Worm (Caenorhabditis elegans): ENCODE results near the gene ani-2.

The ani-2 gene

DNA sequence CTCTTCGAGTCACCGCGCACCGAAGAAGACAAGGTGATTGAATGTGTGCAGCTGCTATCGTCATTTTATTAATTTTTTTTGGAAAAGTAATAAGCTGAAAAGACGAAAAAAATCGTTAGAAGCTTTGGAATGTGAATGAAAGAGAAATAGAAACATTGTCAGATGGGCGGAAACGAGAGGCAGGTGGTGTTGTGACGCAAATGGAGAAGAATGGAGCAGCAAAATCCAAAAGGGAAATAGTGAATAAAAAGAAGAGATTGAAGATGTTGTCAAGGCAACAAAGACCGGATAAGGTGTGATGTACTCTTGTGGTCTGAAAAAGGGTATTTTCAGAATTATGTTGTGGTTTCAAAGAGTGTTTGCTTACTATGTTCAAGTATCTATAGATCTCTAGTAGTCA, 22.7 kb downstream of the ani-2 start:
- no peak for TF ChIP-seq dmd-4 (tag; optimal IDR thresholded peaks at IDR 0.05; ENCODE audit: borderline replicate concordance)
- TF ChIP-seq fkh-10 (GFP tag; optimal IDR thresholded peaks at IDR 0.05) = no peak
- no peak for TF ChIP-seq hlh-8 (tag; optimal IDR thresholded peaks at IDR 0.05)
- no peak for TF ChIP-seq madf-2 (tag; optimal IDR thresholded peaks at IDR 0.05)
- no peak for TF ChIP-seq ceh-24 (tag; optimal IDR thresholded peaks at IDR 0.05)

DNA sequence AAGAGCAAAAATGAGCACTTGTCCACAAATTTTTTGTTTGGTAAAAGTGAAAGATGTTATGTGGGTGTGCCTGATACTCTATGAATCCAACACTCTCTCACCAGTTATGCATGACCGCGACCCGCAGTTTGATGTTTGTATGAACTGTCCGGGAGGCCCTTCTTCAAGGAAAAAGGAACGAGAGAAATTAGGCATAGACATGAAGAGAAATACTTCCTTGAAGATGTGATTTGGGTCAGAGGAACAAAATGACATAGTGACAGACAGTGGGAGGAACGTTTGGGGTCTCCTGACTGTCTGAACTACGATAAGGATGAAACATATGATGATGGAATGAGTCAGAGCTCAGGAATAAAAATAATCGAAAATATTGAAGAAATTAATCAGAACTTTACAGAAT, 24.1 kb downstream of the ani-2 start:
- TF ChIP-seq ceh-19 (GFP tag; optimal IDR thresholded peaks at IDR 0.05) (no peak), T23F11.4 (GFP tag; optimal IDR thresholded peaks at IDR 0.05) (no peak), ceh-31 (tag; optimal IDR thresholded peaks at IDR 0.05) (no peak), fkh-6 (tag; optimal IDR thresholded peaks at IDR 0.05) (no peak), ceh-2 (tag; optimal IDR thresholded peaks at IDR 0.05) (no peak), ceh-9 (tag; optimal IDR thresholded peaks at IDR 0.05) (no peak), F13H6.1 (tag; optimal IDR thresholded peaks at IDR 0.05) (no peak), ceh-48 (tag; optimal IDR thresholded peaks at IDR 0.05) (no peak), C08G9.2 (tag; optimal IDR thresholded peaks at IDR 0.05) (no peak), lin-11 (tag; optimal IDR thresholded peaks at IDR 0.05) (no peak), unc-86 (tag; optimal IDR thresholded peaks at IDR 0.05) (no peak), pha-4 (tag; optimal IDR thresholded peaks at IDR 0.05) (no peak)

DNA sequence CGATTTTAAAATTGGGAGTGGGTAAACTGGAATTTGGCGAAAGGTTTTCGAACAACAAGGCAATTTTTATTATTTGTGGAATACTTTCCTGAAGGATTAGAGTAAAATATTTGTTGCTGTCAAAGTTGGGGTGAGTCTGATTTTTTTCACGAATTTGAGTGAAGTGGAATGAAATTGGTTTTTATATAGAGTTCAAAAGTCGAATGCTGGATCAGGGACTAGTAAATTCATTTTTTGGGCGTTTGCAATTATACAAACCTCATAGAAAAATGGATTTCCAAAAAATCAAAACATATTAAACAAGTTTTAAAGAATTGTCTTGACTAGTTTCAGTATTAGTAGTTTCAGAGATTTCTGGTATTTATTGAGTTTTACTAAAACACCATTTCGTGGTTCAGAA, 25.2 kb downstream of the ani-2 start, which contains the start of gene C32D5.7:
TSS of gene C32D5.7 (minus strand) at position 101 of the 400 bp plus-strand sequence.
- TF ChIP-seq ceh-2 (tag; optimal IDR thresholded peaks at IDR 0.05) (no peak), ets-4 (tag; optimal IDR thresholded peaks at IDR 0.05) (no peak), unc-42 (tag; optimal IDR thresholded peaks at IDR 0.05) (no peak), madf-2 (tag; optimal IDR thresholded peaks at IDR 0.05) (no peak), npax-4 (tag; optimal IDR thresholded peaks at IDR 0.05) (no peak), ceh-45 (GFP tag; IDR thresholded peaks at IDR 0.05) (no peak), pros-1 (tag; optimal IDR thresholded peaks at IDR 0.05) (no peak), F13H6.1 (tag; optimal IDR thresholded peaks at IDR 0.05) (no peak), ama-1 (optimal IDR thresholded peaks at IDR 0.05) (no peak), rnt-1 (tag; optimal IDR thresholded peaks at IDR 0.05) (no peak), tbx-2 (tag; optimal IDR thresholded peaks at IDR 0.05) (no peak), unc-55 (GFP tag; optimal IDR thresholded peaks at IDR 0.05) (no peak), K09A11.1 (tag; optimal IDR thresholded peaks at IDR 0.05; ENCODE audit: insufficient read depth) (no peak), eyg-1 (tag; optimal IDR thresholded peaks at IDR 0.05) (no peak)

DNA sequence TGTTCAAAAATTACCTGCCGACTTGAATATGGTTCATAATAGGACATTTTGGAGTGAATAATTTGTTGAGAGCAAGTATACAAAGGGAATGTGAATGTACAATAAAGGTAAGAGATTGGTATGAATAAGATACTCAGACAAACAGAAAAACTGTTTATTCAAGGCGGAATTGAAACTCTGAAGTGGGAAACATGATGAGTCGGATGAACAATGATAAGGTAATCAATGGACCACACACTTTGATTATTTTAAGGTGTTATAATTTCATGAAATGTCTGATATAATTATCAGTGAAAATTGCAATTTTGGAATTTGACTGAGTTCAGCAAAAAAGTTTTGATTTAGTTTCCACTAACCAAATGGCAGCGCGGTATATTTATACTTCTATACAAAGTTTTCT, 25.7 kb downstream of the ani-2 start:
- no peak for TF ChIP-seq gmeb-2 (tag; optimal IDR thresholded peaks at IDR 0.05)
- no peak for TF ChIP-seq ceh-22 (tag; optimal IDR thresholded peaks at IDR 0.05)
- peak; percentile 41 for TF ChIP-seq dve-1 (tag; optimal IDR thresholded peaks at IDR 0.05)

DNA sequence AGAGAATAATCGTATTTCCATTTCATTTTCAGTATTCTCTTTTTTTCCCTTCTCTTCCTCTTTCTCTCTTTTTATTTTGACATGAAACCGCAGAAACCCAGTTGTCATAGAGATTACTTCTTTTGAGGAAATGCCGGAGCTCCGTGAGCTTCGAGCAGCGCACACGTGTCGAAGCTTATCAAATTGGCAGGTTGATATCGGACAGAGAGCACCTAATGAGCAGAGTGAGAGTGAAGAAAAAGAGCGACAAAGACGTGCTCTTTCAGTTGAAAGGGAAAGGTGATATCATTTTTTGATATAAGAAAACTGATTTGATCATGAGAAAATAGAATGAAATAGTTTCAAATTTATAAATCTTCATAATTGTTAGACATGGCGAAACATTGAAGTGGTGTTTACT, 29.8 kb downstream of the ani-2 start, which contains the start of gene C32D5.14:
TSS of gene C32D5.14 (plus strand) at position 131 of the 400 bp plus-strand sequence.
- no peak for TF ChIP-seq sox-2 (GFP tag; IDR thresholded peaks at IDR 0.05)
- TF ChIP-seq C38D4.7 (GFP tag; optimal IDR thresholded peaks at IDR 0.05) = no peak
- TF ChIP-seq che-1 (tag; optimal IDR thresholded peaks at IDR 0.05) = no peak
- TF ChIP-seq eyg-1 (tag; optimal IDR thresholded peaks at IDR 0.05) = no peak
- no peak for TF ChIP-seq ahr-1 (tag; optimal IDR thresholded peaks at IDR 0.05)
- TF ChIP-seq ceh-14 (tag; optimal IDR thresholded peaks at IDR 0.05) = no peak
- no peak for TF ChIP-seq unc-42 (tag; optimal IDR thresholded peaks at IDR 0.05)
- no peak for TF ChIP-seq ceh-6 (GFP tag; optimal IDR thresholded peaks at IDR 0.05)
- no peak for TF ChIP-seq lim-6 (tag; optimal IDR thresholded peaks at IDR 0.05)
- no peak for TF ChIP-seq Y22D7AL.16 (tag; optimal IDR thresholded peaks at IDR 0.05)
- TF ChIP-seq pqm-1 (tag; optimal IDR thresholded peaks at IDR 0.05) = no peak
- TF ChIP-seq unc-55 (GFP tag; optimal IDR thresholded peaks at IDR 0.05) = no peak
- no peak for TF ChIP-seq elt-2 (tag; optimal IDR thresholded peaks at IDR 0.05)
- TF ChIP-seq ceh-22 (tag; optimal IDR thresholded peaks at IDR 0.05) = no peak
- no peak for TF ChIP-seq ceh-45 (GFP tag; IDR thresholded peaks at IDR 0.05)
- TF ChIP-seq fax-1 (tag; optimal IDR thresholded peaks at IDR 0.05) = no peak
- no peak for TF ChIP-seq ceh-48 (tag; optimal IDR thresholded peaks at IDR 0.05)

All from whole organism, late embryonic.